Fruit fly (Drosophila melanogaster): Measurements from ENCODE around the gene Cmpk.

The Cmpk gene

dm6 chr3R:26036153-26037144, 18.8 kb downstream of the Cmpk start (continued):
- TF ChIP-seq CG14860 (GFP tag; IDR thresholded peaks at IDR 0.05; ENCODE audit: partially characterized antibody): 0 out of 3 replicates have a peak, but pooled peaks have one; percentile 33
- TF ChIP-seq CG11560 (tag; IDR thresholded peaks at IDR 0.05): no peak
- TF ChIP-seq CG10147 (GFP tag; optimal IDR thresholded peaks at IDR 0.05): peak; percentile 71
- peak; percentile 81; the same call in 1 of the 2 replicates for TF ChIP-seq CG17328 (GFP tag; IDR thresholded peaks at IDR 0.05)
- TF ChIP-seq gro (GFP tag; optimal IDR thresholded peaks at IDR 0.05): no peak
- TF ChIP-seq CG5245 (GFP tag; optimal IDR thresholded peaks at IDR 0.05): peak; percentile 52
- TF ChIP-seq CG13894 (tag; optimal IDR thresholded peaks at IDR 0.05): no peak
- peak; percentile 45 for TF ChIP-seq Fer2 (tag; optimal IDR thresholded peaks at IDR 0.05)
- TF ChIP-seq CG11085 (GFP tag; IDR thresholded peaks at IDR 0.05): no peak
- TF ChIP-seq Scr (GFP tag; IDR thresholded peaks at IDR 0.05; ENCODE audit: partially characterized antibody): no peak
- peak; percentile 61 for TF ChIP-seq run (tag; optimal IDR thresholded peaks at IDR 0.05)
- peak; percentile 38; the same call in 1 of the 2 replicates for TF ChIP-seq CG4360 (GFP tag; IDR thresholded peaks at IDR 0.05)
- no peak; the same call in 1 of the 2 replicates for TF ChIP-seq lmd (GFP tag; IDR thresholded peaks at IDR 0.05)
- TF ChIP-seq odd (GFP tag; optimal IDR thresholded peaks at IDR 0.05): peak; percentile 87
- TF ChIP-seq so (GFP tag; IDR thresholded peaks at IDR 0.05): peak; percentile 45; the same call in 1 of the 3 replicates
- TF ChIP-seq ab (GFP tag; optimal IDR thresholded peaks at IDR 0.05): no peak
- TF ChIP-seq CG32767 (GFP tag; IDR thresholded peaks at IDR 0.05): peak; percentile 55; the same call in 1 of the 2 replicates
- TF ChIP-seq Ravus (GFP tag; IDR thresholded peaks at IDR 0.05): no peak
- 0 out of 2 replicates have a peak, but pooled peaks have one; percentile 40 for TF ChIP-seq bbx (GFP tag; IDR thresholded peaks at IDR 0.05; ENCODE audit: partially characterized antibody)
- peak; percentile 42 for TF ChIP-seq CG13296 (GFP tag; optimal IDR thresholded peaks at IDR 0.05)
- TF ChIP-seq Sry-δ (GFP tag; optimal IDR thresholded peaks at IDR 0.05): no peak
- TF ChIP-seq HLHmδ (GFP tag; optimal IDR thresholded peaks at IDR 0.05): peak; percentile 99
- TF ChIP-seq fd102C (GFP tag; optimal IDR thresholded peaks at IDR 0.05): peak; percentile 92
- no peak for TF ChIP-seq emc (GFP tag; optimal IDR thresholded peaks at IDR 0.05)
- TF ChIP-seq CG11456 (GFP tag; IDR thresholded peaks at IDR 0.05): no peak
- TF ChIP-seq CG1233 (GFP tag; optimal IDR thresholded peaks at IDR 0.05): peak; percentile 90
- TF ChIP-seq Myb (GFP tag; optimal IDR thresholded peaks at IDR 0.05): peak; percentile 30
- peak; percentile 43 for TF ChIP-seq CG12155 (GFP tag; optimal IDR thresholded peaks at IDR 0.05)
- no peak for TF ChIP-seq CG14441 (GFP tag; IDR thresholded peaks at IDR 0.05)
- peak; percentile 82 for TF ChIP-seq en (GFP tag; optimal IDR thresholded peaks at IDR 0.05)
- no peak for TF ChIP-seq zfh2 (GFP tag; optimal IDR thresholded peaks at IDR 0.05)
- TF ChIP-seq tap (tag; optimal IDR thresholded peaks at IDR 0.05): peak; percentile 88
- peak; percentile 61 for TF ChIP-seq CG32772 (GFP tag; IDR thresholded peaks at IDR 0.05)
- TF ChIP-seq CG3163 (GFP tag; optimal IDR thresholded peaks at IDR 0.05): peak; percentile 28
- TF ChIP-seq Pdp1 (GFP tag; optimal IDR thresholded peaks at IDR 0.05): peak; percentile 70 to 71
- TF ChIP-seq ato (GFP tag; IDR thresholded peaks at IDR 0.05; ENCODE audit: partially characterized antibody): no peak; the same call in 1 of the 2 replicates
- TF ChIP-seq CG12071 (GFP tag; optimal IDR thresholded peaks at IDR 0.05): peak; percentile 56
- TF ChIP-seq hkb (optimal IDR thresholded peaks at IDR 0.05): no peak
- TF ChIP-seq hkb (GFP tag; IDR thresholded peaks at IDR 0.05): no peak; the same call in 1 of the 2 replicates
- peak; percentile 60 to 65 for TF ChIP-seq dpn (GFP tag; optimal IDR thresholded peaks at IDR 0.05)
- TF ChIP-seq br (optimal IDR thresholded peaks at IDR 0.05): no peak
- TF ChIP-seq Adf1 (GFP tag; IDR thresholded peaks at IDR 0.05): no peak
- TF ChIP-seq Dref (GFP tag; IDR thresholded peaks at IDR 0.05): no peak
- TF ChIP-seq slbo (GFP tag; IDR thresholded peaks at IDR 0.05): no peak
- TF ChIP-seq Vsx1 (GFP tag; optimal IDR thresholded peaks at IDR 0.05): peak; percentile 70
- no peak for TF ChIP-seq chinmo (GFP tag; IDR thresholded peaks at IDR 0.05; ENCODE audit: partially characterized antibody)
- TF ChIP-seq lab (GFP tag; optimal IDR thresholded peaks at IDR 0.05): peak; percentile 57
- peak; percentile 73 for TF ChIP-seq slp2 (GFP tag; optimal IDR thresholded peaks at IDR 0.05)

Measured in whole organism, embryonic.